Worm (Caenorhabditis elegans): Measurements from ENCODE around the gene F31E8.4.

ce11 chrII:6826726-6827125 lies 26.8 kb upstream of the F31E8.4 start:
- no peak for TF ChIP-seq ces-1 (GFP tag; optimal IDR thresholded peaks at IDR 0.05)
- no peak for TF ChIP-seq pha-4 (GFP tag; IDR thresholded peaks at IDR 0.05)
- no peak for TF ChIP-seq pha-4 (tag; optimal IDR thresholded peaks at IDR 0.05)
- no peak for TF ChIP-seq ceh-82 (tag; optimal IDR thresholded peaks at IDR 0.05)
- no peak for TF ChIP-seq aly-2 (tag; optimal IDR thresholded peaks at IDR 0.05)
- no peak for TF ChIP-seq ceh-32 (tag; optimal IDR thresholded peaks at IDR 0.05; ENCODE audit: poor library complexity)
- no peak for TF ChIP-seq nhr-42 (GFP tag; IDR thresholded peaks at IDR 0.05)
- no peak for TF ChIP-seq ceh-28 (tag; optimal IDR thresholded peaks at IDR 0.05)
- no peak for TF ChIP-seq nhr-76 (tag; optimal IDR thresholded peaks at IDR 0.05)
- no peak for TF ChIP-seq ama-1 (optimal IDR thresholded peaks at IDR 0.05)

Measured in whole organism, L4 larva.